Worm (Caenorhabditis elegans) whole organism, L3 larva: ENCODE results near the gene rap-2.

ENCODE experiments used
- aly-2 ChIP-seq: fragments of 150-350 bp; optimal IDR thresholded peaks from 2 replicates; lab custom pipeline; 2014; ENCODE audit warnings: missing biosample characterization, missing genetic modification characterization
- ama-1 ChIP-seq: fragments of 150-350 bp; optimal IDR thresholded peaks from 2 replicates; lab custom pipeline; 2018
- ceh-9 ChIP-seq: sonication (generic microtip); optimal IDR thresholded peaks from 2 replicates; lab custom pipeline; 2018; ENCODE audit warnings: missing biosample characterization, missing genetic modification characterization
- elt-2 ChIP-seq: sonication (generic microtip); optimal IDR thresholded peaks from 2 replicates; lab custom pipeline; 2016; ENCODE audit warnings: missing genetic modification reagents, mild to moderate bottlenecking, missing genetic modification characterization, missing compliant biosample characterization
- mdl-1 ChIP-seq: fragments of 150-350 bp; optimal IDR thresholded peaks from 2 replicates; lab custom pipeline; 2014; ENCODE audit warnings: missing biosample characterization, missing genetic modification characterization
- nhr-237 ChIP-seq: fragments of 150-350 bp; optimal IDR thresholded peaks from 2 replicates; lab custom pipeline; 2014; ENCODE audit warnings: missing biosample characterization, missing genetic modification characterization
- snpc-4 ChIP-seq: fragments of 150-350 bp; optimal IDR thresholded peaks from 2 replicates; lab custom pipeline; 2014; ENCODE audit warnings: missing biosample characterization, missing genetic modification characterization
- tbx-2 ChIP-seq: sonication (generic microtip); optimal IDR thresholded peaks from 2 replicates; lab custom pipeline; 2016; ENCODE audit warnings: mild to moderate bottlenecking, missing genetic modification characterization, missing compliant biosample characterization
- unc-39 ChIP-seq: sonication (generic microtip); optimal IDR thresholded peaks from 4 replicates; lab custom pipeline; 2017; ENCODE audit warnings: missing biosample characterization, missing genetic modification characterization
- unc-62 ChIP-seq: fragments of 150-350 bp; sonication (generic microtip); optimal IDR thresholded peaks from 4 replicates; lab custom pipeline; 2014; ENCODE audit warnings: missing biosample characterization, missing genetic modification reagents, missing genetic modification characterization
- zag-1 ChIP-seq: fragments of 150-350 bp; optimal IDR thresholded peaks from 2 replicates; lab custom pipeline; 2014; ENCODE audit warnings: missing biosample characterization, missing genetic modification characterization

DNA sequence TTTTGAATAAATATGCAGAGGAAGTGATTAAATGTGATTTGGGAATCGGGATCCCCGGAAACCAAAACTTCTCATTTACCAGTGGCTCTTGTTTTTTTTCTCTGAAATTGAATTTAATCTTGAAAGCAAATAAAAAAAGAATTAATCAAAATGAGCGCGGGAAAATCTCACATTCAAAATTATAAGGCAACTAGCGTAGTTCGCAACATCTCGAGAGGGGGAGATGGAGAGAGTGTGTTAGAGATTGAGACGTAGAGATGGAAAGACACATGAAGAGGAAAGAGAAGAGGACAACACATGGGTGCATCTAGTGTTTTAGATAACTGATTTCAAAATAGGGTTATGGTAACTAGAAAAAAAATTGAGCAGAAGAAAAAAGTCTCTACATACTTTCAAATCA lies 15.8 kb downstream of the rap-2 start, which contains the start of gene sdc-3:
- no peak for TF ChIP-seq zag-1 (tag; lab: Kevin White, UChicago)
- TF ChIP-seq tbx-2 (tag; lab: Kevin White, UChicago): no peak
- no peak for TF ChIP-seq unc-39 (tag; lab: Kevin White, UChicago)
- peak; percentile 4 for TF ChIP-seq elt-2 (tag; lab: Kevin White, UChicago)
- no peak for TF ChIP-seq nhr-237 (tag; lab: Kevin White, UChicago)
- no peak for TF ChIP-seq ama-1 (lab: Kevin White, UChicago)
- no peak for TF ChIP-seq aly-2 (tag; lab: Kevin White, UChicago)
- no peak for TF ChIP-seq unc-62
- TF ChIP-seq ceh-9 (tag; lab: Kevin White, UChicago): no peak
- no peak for TF ChIP-seq snpc-4
- TF ChIP-seq mdl-1 (tag; lab: Kevin White, UChicago): no peak
